Worm (Caenorhabditis elegans): ENCODE data around the gene nhr-277.

nhr-277 gene

ce11 chrIV:2708329-2708965, 34.3 kb upstream of the nhr-277 start:
- TF ChIP-seq fos-1 (tag; optimal IDR thresholded peaks at IDR 0.05) (no peak), nhr-12 (tag; optimal IDR thresholded peaks at IDR 0.05) (no peak), hmg-11 (tag; optimal IDR thresholded peaks at IDR 0.05) (peak; percentile 99), ceh-28 (tag; optimal IDR thresholded peaks at IDR 0.05) (peak; percentile 73), elt-2 (tag; optimal IDR thresholded peaks at IDR 0.05) (peak; percentile 57), fkh-2 (tag; optimal IDR thresholded peaks at IDR 0.05) (no peak), nhr-11 (tag; optimal IDR thresholded peaks at IDR 0.05) (peak; percentile 50), skn-1 (tag; optimal IDR thresholded peaks at IDR 0.05) (peak; percentile 17), egl-5 (tag; optimal IDR thresholded peaks at IDR 0.05) (no peak), jun-1 (tag; optimal IDR thresholded peaks at IDR 0.05) (peak; percentile 87), nhr-25 (tag; optimal IDR thresholded peaks at IDR 0.05) (peak; percentile 48), nhr-28 (tag; optimal IDR thresholded peaks at IDR 0.05) (no peak), lsy-12 (tag; optimal IDR thresholded peaks at IDR 0.05) (peak; percentile 53), nhr-76 (tag; optimal IDR thresholded peaks at IDR 0.05) (no peak), mml-1 (tag; optimal IDR thresholded peaks at IDR 0.05) (no peak), fkh-10 (GFP tag; optimal IDR thresholded peaks at IDR 0.05) (peak; percentile 78), egl-27 (tag; optimal IDR thresholded peaks at IDR 0.05) (peak; percentile 39), lin-39 (tag; optimal IDR thresholded peaks at IDR 0.05) (peak; percentile 92), unc-39 (tag; optimal IDR thresholded peaks at IDR 0.05) (no peak), pqm-1 (tag; optimal IDR thresholded peaks at IDR 0.05) (peak; percentile 35), nhr-43 (tag; optimal IDR thresholded peaks at IDR 0.05; ENCODE audit: poor library complexity, severe bottlenecking) (peak; percentile 60), unc-62 (GFP tag; optimal IDR thresholded peaks at IDR 0.05) (no peak), nhr-77 (tag; optimal IDR thresholded peaks at IDR 0.05) (no peak), ceh-82 (tag; optimal IDR thresholded peaks at IDR 0.05) (no peak), nhr-67 (tag; optimal IDR thresholded peaks at IDR 0.05) (no peak), lin-15B (tag; optimal IDR thresholded peaks at IDR 0.05) (peak; percentile 81), aly-2 (tag; optimal IDR thresholded peaks at IDR 0.05) (no peak), ZK546.5 (tag; optimal IDR thresholded peaks at IDR 0.05) (no peak), nhr-23 (tag; optimal IDR thresholded peaks at IDR 0.05) (peak; percentile 71), eor-1 (tag; optimal IDR thresholded peaks at IDR 0.05) (no peak), nhr-237 (tag; optimal IDR thresholded peaks at IDR 0.05) (no peak), elt-1 (tag; optimal IDR thresholded peaks at IDR 0.05) (peak; percentile 17), tbx-2 (tag; optimal IDR thresholded peaks at IDR 0.05) (peak; percentile 64), ztf-4 (tag; optimal IDR thresholded peaks at IDR 0.05) (no peak), ama-1 (optimal IDR thresholded peaks at IDR 0.05) (no peak), ceh-9 (tag; optimal IDR thresholded peaks at IDR 0.05) (no peak), sea-2 (GFP tag; optimal IDR thresholded peaks at IDR 0.05) (no peak), mdl-1 (tag; optimal IDR thresholded peaks at IDR 0.05) (peak; percentile 86), pha-4 (tag; optimal IDR thresholded peaks at IDR 0.05) (peak; percentile 83), nfya-1 (tag; optimal IDR thresholded peaks at IDR 0.05; ENCODE audit: insufficient read depth) (peak; percentile 94), snpc-4 (tag; optimal IDR thresholded peaks at IDR 0.05) (peak; percentile 58), daf-12 (tag; optimal IDR thresholded peaks at IDR 0.05) (no peak), R02D3.7 (tag; optimal IDR thresholded peaks at IDR 0.05) (peak; percentile 45), ztf-11 (tag; optimal IDR thresholded peaks at IDR 0.05) (no peak), elt-3 (tag; optimal IDR thresholded peaks at IDR 0.05) (no peak), ceh-16 (tag; optimal IDR thresholded peaks at IDR 0.05) (no peak)
